Fruit fly (Drosophila melanogaster) whole organism: Measurements from ENCODE around the gene Mdh2.

ENCODE experiments used
- CG8478 ChIP-seq: fragments of >200 bp; optimal IDR thresholded peaks from 2 replicates; lab custom pipeline; 2018; ENCODE audit warnings: inconsistent platforms
- Dll ChIP-seq: fragments of >200 bp; optimal IDR thresholded peaks from 2 replicates; lab custom pipeline; 2017
- EcR ChIP-seq, 2 experiments: fragments of >200 bp; optimal IDR thresholded peaks; 2 replicates each; lab custom pipeline; 2017; ENCODE audit warnings: missing biosample characterization in 2 of 2, missing genetic modification characterization in 2 of 2, missing genetic modification reagents in 2 of 2
- pan ChIP-seq: fragments of >200 bp; optimal IDR thresholded peaks from 2 replicates; lab custom pipeline; 2017
- psq ChIP-seq: fragments of >200 bp; optimal IDR thresholded peaks from 2 replicates; lab custom pipeline; 2017
- usp ChIP-seq: fragments of >200 bp; optimal IDR thresholded peaks from 2 replicates; lab custom pipeline; 2017; ENCODE audit warnings: missing biosample characterization, missing genetic modification characterization, mixed read lengths

Mdh2 gene

DNA sequence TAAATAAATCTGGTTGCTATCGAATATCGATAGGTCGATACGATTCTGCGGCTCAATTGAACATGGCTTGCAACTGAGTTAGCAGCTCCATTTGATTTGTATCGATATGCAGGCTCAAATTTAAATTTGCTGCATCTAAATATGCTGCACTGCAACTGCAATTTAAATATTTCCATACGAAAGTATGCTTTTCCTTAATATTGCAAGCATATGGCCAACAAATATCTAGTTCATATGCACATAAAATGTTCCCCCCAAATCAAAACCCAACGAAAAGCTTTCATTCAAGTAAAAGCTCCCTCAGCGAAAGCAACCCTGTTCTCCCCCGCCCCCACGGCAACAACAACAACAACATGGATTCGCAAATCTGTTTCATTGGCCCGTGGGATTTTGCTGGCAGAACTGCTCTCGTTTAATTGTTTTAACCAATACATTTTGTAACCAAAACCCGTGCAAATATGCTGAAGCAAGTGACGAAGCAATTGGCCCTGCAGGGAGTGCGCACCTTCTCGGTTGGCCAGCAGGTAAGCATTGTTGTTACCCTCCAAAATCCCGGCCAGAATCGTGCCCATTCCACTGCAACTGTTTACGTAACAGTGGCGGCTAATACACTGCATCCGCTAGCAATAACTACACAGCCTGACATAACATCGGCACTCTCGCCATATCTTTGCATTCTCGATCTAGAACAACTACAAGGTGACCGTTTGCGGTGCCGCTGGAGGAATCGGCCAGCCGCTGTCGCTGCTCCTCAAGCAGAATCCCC, at the start of gene Mdh2, which contains the start of gene CG7168:
Gene Mdh2 (plus strand): TSS at position 354 of the 766 bp plus-strand sequence.
Gene CG7168 (minus strand): TSS at position 40 of the 766 bp plus-strand sequence.
- TF ChIP-seq usp (GFP tag; lab: Kevin White, UChicago): no peak
- TF ChIP-seq pan (lab: Kevin White, UChicago): no peak
- TF ChIP-seq EcR (GFP tag; optimal IDR thresholded peaks at IDR 0.05; lab: Kevin White, UChicago): no peak
- no peak for TF ChIP-seq Dll
- no peak for TF ChIP-seq CG8478
- no peak for TF ChIP-seq psq (lab: Kevin White, UChicago)

dm6 chr3R:18183244-18183643, 43.0 kb upstream of the Mdh2 start, which contains the start of gene cdm:
cdm (minus strand) TSS chr3R:18183479.
- no peak for TF ChIP-seq CG8478
- TF ChIP-seq psq (lab: Kevin White, UChicago): no peak
- TF ChIP-seq Dll: no peak
- no peak for TF ChIP-seq pan (lab: Kevin White, UChicago)
- no peak for TF ChIP-seq usp (GFP tag; lab: Kevin White, UChicago)
- TF ChIP-seq EcR (GFP tag; optimal IDR thresholded peaks at IDR 0.05; lab: Kevin White, UChicago): no peak

dm6 chr3R:18185385-18185784, 40.8 kb upstream of the Mdh2 start, which contains the start of the genes Arp5 and CG7208:
Arp5 (plus strand) TSS chr3R:18185498.
CG7208 (minus strand) TSS chr3R:18185715.
- TF ChIP-seq psq (lab: Kevin White, UChicago): no peak
- TF ChIP-seq pan (lab: Kevin White, UChicago): no peak
- TF ChIP-seq Dll: no peak
- no peak for TF ChIP-seq EcR (GFP tag; optimal IDR thresholded peaks at IDR 0.05; lab: Kevin White, UChicago)
- no peak for TF ChIP-seq usp (GFP tag; lab: Kevin White, UChicago)
- no peak for TF ChIP-seq CG8478

DNA sequence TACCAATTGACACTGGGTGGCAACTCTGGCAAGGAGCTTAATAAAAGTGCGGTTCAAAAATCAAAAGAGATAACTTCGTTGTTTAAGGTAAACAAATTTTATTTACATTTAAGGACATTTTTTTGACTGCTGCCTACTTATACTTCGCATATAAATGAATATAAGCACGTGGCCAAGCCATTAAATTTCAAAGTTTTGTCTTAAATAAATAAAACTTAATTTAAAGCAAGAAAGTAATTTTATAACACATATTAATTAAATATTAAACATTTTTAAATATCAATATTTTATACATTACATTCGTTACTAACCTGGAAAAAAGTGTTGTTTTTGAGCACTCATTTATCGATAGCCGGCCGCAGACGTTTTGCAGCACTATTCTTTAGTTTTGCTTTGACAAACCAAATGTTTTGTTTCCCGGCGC, 37.5 kb upstream of the Mdh2 start, which contains the start of the genes CG12321 and MED17:
Gene CG12321 (minus strand): TSS at position 6 of the 424 bp plus-strand sequence.
Gene MED17 (plus strand): TSS at position 371 of the 424 bp plus-strand sequence.
- TF ChIP-seq Dll (no peak), usp (GFP tag; lab: Kevin White, UChicago) (no peak), CG8478 (no peak), psq (lab: Kevin White, UChicago) (no peak), EcR (GFP tag; optimal IDR thresholded peaks at IDR 0.05; lab: Kevin White, UChicago) (no peak), pan (lab: Kevin White, UChicago) (no peak)

DNA sequence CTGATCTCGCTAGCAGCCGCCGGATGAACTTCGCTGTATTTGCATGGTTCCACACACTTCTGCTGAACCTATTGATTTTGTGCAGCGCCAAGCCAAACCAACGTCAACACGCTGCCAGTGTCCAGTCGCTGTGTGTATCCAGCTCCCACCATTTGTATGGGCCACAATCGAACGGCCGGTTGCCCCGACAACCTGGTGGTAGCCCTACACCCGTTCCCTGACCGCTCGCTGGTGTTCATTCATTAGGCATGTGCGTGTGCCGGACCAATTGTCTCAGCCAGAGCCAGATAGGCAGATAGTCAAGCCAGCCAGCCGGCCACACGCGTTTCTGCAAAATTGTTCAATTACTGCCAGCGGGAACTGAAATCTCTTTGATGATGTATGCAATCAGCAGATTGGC, 34.3 kb upstream of the Mdh2 start, which contains the start of gene CG14313:
Gene CG14313 (minus strand): TSS at position 101 of the 400 bp plus-strand sequence.
- TF ChIP-seq Dll (no peak), usp (GFP tag; lab: Kevin White, UChicago) (no peak), EcR (GFP tag; optimal IDR thresholded peaks at IDR 0.05; lab: Kevin White, UChicago) (no peak), CG8478 (no peak), pan (lab: Kevin White, UChicago) (no peak), psq (lab: Kevin White, UChicago) (no peak)

- no peak for TF ChIP-seq CG8478
- TF ChIP-seq psq (lab: Kevin White, UChicago): no peak
- no peak for TF ChIP-seq EcR (GFP tag; optimal IDR thresholded peaks at IDR 0.05; lab: Kevin White, UChicago)
- TF ChIP-seq Dll: no peak
- TF ChIP-seq usp (GFP tag; lab: Kevin White, UChicago): no peak
- no peak for TF ChIP-seq pan (lab: Kevin White, UChicago)
Measured at dm6 chr3R:18195295-18195694, 30.9 kb upstream of the Mdh2 start.

dm6 chr3R:18196622-18196990, 29.6 kb upstream of the Mdh2 start:
- TF ChIP-seq pan (lab: Kevin White, UChicago) (no peak), psq (lab: Kevin White, UChicago) (no peak), EcR (GFP tag; optimal IDR thresholded peaks at IDR 0.05; lab: Kevin White, UChicago) (no peak), CG8478 (no peak), Dll (no peak), usp (GFP tag; lab: Kevin White, UChicago) (no peak)

- TF ChIP-seq CG8478 (peak; percentile 51), EcR (GFP tag; optimal IDR thresholded peaks at IDR 0.05; lab: Kevin White, UChicago) (no peak), Dll (peak; percentile 98), psq (lab: Kevin White, UChicago) (no peak), pan (lab: Kevin White, UChicago) (no peak)
Measured at dm6 chr3R:18196991-18197801, 29.0 kb upstream of the Mdh2 start.

- TF ChIP-seq Dll: no peak
- TF ChIP-seq usp (GFP tag; lab: Kevin White, UChicago): no peak
- no peak for TF ChIP-seq pan (lab: Kevin White, UChicago)
- no peak for TF ChIP-seq EcR (GFP tag; optimal IDR thresholded peaks at IDR 0.05; lab: Kevin White, UChicago)
- TF ChIP-seq psq (lab: Kevin White, UChicago): no peak
- no peak for TF ChIP-seq CG8478
Measured at dm6 chr3R:18197802-18198148, 28.4 kb upstream of the Mdh2 start.

DNA sequence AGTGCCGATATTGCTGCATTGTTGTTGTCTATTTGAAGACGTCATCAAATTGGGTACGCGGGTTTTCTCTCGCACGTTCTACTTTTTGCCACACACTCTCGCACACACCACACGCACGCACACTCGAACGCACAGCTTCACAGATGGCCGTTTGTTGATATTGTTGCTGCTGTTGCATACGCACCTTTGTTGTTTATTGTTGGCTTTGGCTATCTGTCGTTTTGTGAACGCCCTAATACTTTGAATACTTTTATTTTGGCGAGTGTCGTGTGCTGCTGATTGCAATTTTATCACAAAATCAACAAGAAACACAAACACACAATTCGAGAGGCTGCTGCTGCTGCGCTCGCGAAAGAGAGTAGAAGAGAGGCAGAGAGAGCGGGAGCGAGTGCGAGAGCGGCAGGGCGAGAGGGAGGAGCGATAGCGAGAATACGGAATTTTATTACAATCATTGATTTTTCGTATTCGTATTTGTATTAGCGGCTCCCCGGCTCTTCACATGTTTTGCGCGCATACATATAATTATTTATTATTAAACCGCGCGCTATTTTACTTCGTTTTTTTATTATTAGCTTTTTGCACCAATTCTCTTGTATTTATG, 27.6 kb upstream of the Mdh2 start:
- TF ChIP-seq CG8478 (no peak), psq (lab: Kevin White, UChicago) (no peak), Dll (peak; percentile 97)

DNA sequence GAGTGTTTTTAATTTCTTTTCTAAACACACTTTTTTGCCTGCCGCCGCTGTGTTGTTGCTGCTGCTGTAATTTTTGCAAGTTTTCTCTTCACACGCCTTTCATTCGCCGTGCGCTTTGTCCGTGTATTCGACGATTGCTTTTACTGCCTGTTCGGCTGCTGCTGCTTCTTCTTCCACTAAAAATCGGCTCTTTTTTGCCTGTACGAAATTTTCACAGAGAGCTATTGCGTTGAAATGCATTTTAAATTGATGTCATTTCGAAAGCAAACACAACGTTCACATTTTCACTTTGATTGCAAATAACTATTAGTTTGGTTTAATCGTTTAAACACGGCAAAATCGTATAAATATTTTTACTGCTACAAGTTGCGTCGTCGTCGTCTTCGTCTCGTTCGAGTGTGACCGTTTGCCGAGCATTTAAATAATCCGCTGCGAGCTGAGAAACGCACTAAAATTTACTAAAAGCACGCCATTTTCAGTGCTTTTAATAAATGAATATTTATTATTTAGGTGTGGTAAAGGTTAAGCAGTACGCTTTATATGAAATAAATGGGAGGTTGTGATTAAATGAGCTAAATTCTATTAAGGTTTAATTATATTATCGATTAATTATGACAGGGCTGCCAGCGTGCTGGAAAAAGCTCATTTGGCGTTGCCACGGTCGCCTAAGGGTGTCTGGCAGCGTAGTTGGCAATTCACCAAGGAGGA, 26.9 kb upstream of the Mdh2 start, which contains the start of the genes Ssdp and CG7985:
Gene Ssdp (minus strand): TSS at position 419 of the 708 bp plus-strand sequence.
Gene CG7985 (plus strand): TSS at position 681 of the 708 bp plus-strand sequence.
- no peak for TF ChIP-seq EcR (GFP tag; optimal IDR thresholded peaks at IDR 0.05; lab: Kevin White, UChicago)
- TF ChIP-seq pan (lab: Kevin White, UChicago): no peak
- TF ChIP-seq CG8478: no peak
- TF ChIP-seq psq (lab: Kevin White, UChicago): peak; percentile 59
- no peak for TF ChIP-seq usp (GFP tag; lab: Kevin White, UChicago)
- TF ChIP-seq Dll: no peak
